Fruit fly (Drosophila melanogaster) Kc167 (cell line): ENCODE data around the gene atms.

Experiments
- Myc ChIP-seq: fragments of >200 bp; optimal IDR thresholded peaks from 2 replicates; lab custom pipeline; 2017; ENCODE audit warnings: missing external identifiers
- Sin3A ChIP-seq: fragments of >200 bp; optimal IDR thresholded peaks from 2 replicates; lab custom pipeline; 2018; ENCODE audit warnings: missing external identifiers
- h ChIP-seq: fragments of >200 bp; optimal IDR thresholded peaks from 3 replicates; lab custom pipeline; 2018; ENCODE audit warnings: missing external identifiers
- insv ChIP-seq: fragments of >200 bp; optimal IDR thresholded peaks from 3 replicates; lab custom pipeline; 2018; ENCODE audit warnings: missing external identifiers
- psq ChIP-seq: fragments of >200 bp; optimal IDR thresholded peaks from 2 replicates; lab custom pipeline; 2017; ENCODE audit warnings: missing external identifiers
- ttk ChIP-seq: sonication (Bioruptor generic); optimal IDR thresholded peaks from 2 replicates; lab custom pipeline; 2017; ENCODE audit warnings: missing external identifiers

Gene atms

DNA sequence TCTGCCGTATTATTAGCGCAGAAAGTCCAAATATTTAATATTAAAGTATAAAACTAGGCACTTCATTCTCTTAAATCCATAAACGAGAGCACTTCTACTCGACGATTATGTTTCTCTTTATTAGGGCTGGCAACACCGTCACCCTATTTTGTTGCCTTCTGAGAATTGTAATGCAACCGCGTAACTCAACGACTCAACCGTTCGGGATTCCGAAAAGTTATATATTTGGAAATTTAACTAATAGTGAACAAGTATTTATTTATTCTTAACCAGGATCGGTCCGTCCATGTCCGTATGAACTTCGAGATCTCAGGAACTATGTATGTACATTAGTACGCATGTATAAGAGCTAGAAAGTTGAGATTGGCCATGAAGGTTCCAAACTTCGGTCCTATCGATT, at the start of gene atms:
Gene atms, plus strand, starts transcription at position 301 of the 400 bp plus-strand sequence.
- TF ChIP-seq psq (lab: Kevin White, UChicago) (no peak), h (lab: Kevin White, UChicago) (no peak), insv (lab: Kevin White, UChicago) (no peak), Sin3A (lab: Kevin White, UChicago) (no peak), ttk (lab: Kevin White, UChicago) (no peak), Myc (lab: Kevin White, UChicago) (no peak)

DNA sequence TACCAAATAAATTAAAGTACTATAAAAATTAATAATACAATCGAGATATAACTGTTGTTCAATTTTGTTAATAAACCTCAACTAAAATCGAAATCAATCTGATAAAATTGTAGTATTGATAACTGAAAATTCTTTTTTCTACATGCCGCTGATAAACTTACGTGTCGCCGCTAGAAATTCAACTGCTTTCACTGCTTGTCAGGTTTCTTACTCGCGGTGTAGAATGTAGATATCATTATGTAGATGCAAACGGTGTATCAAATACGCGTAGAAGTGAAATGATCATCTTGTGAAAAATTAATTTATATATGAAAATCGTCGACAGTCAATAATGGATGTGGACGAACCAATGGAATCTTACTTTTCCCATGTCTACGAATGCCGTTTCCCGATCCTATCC, 44.7 kb upstream of the atms start:
- TF ChIP-seq psq (lab: Kevin White, UChicago) (no peak), Myc (lab: Kevin White, UChicago) (no peak), insv (lab: Kevin White, UChicago) (no peak), h (lab: Kevin White, UChicago) (no peak), Sin3A (lab: Kevin White, UChicago) (no peak), ttk (lab: Kevin White, UChicago) (no peak)

DNA sequence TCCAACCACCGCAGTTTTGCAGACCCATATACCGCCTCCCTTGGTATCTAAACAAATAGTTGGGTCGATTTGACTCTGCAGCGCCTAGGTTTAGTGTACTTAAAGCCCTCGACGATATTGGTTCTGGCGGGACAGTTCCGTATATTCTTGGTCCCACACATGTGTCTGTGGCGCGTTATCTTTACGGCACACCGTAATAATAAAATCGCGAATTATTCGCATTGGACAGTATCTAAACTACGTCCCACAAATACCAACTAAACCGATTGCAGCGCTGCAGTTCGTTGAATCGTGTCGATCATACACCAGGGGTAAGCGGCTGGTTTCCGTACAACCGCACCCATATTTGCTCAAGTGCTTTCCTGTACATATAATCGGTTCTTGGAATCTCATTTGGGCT, 43.8 kb upstream of the atms start:
- no peak for TF ChIP-seq insv (lab: Kevin White, UChicago)
- TF ChIP-seq h (lab: Kevin White, UChicago) = no peak
- TF ChIP-seq ttk (lab: Kevin White, UChicago) = no peak
- TF ChIP-seq Myc (lab: Kevin White, UChicago) = no peak
- TF ChIP-seq Sin3A (lab: Kevin White, UChicago) = no peak
- TF ChIP-seq psq (lab: Kevin White, UChicago) = no peak

DNA sequence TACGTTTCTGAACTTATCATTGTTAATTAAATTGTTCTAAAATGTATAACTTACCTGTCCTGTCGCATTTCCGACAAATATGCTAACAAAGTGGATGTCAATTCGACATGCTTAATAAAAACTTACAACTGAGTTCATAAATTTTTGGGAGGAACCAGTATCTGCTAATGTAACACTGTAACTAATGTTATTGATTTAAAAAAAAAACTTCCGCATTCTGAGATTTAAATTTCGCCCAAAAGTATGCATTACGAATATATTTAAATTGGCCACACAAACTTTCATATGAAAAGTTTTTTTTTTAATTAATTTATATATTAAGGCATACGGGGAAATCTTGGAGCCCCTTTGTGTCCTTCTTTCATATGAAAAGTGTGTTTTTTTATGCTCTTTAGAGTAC, 37.8 kb upstream of the atms start:
- no peak for TF ChIP-seq h (lab: Kevin White, UChicago)
- TF ChIP-seq psq (lab: Kevin White, UChicago) = no peak
- no peak for TF ChIP-seq ttk (lab: Kevin White, UChicago)
- no peak for TF ChIP-seq insv (lab: Kevin White, UChicago)

DNA sequence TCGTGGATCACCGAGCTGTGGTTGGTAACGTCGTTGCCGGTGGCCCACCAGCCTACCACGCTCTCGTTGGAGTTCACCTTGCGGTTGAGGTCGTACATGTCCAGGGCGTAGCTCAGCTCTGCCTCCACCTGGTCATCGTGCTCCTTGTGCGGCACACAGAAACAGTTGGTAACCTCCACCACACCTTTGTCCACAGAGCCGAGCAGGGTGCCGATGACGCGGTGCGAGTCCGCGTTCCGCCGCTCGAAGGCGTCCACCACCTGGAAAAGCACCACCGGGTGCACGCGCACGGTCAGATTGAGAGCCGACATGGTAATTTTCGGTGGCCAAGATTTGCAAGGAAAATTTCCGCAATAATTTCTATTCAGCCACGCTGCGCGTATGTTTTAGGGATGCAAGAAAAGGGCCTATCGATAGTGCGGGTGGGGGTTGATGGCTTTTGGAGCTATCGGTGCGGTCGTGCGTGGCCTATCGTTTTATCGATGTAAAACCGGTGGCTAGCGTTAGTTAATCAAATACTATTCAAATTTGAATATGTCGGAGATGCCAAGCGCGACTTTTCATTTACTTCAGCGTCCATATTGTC, 36.0 kb upstream of the atms start, which contains the start of gene eIF3f1:
Gene eIF3f1, minus strand, starts transcription at position 408 of the 586 bp plus-strand sequence.
- TF ChIP-seq insv (lab: Kevin White, UChicago) (no peak), ttk (lab: Kevin White, UChicago) (no peak), Sin3A (lab: Kevin White, UChicago) (no peak), h (lab: Kevin White, UChicago) (no peak), psq (lab: Kevin White, UChicago) (no peak), Myc (lab: Kevin White, UChicago) (no peak)

DNA sequence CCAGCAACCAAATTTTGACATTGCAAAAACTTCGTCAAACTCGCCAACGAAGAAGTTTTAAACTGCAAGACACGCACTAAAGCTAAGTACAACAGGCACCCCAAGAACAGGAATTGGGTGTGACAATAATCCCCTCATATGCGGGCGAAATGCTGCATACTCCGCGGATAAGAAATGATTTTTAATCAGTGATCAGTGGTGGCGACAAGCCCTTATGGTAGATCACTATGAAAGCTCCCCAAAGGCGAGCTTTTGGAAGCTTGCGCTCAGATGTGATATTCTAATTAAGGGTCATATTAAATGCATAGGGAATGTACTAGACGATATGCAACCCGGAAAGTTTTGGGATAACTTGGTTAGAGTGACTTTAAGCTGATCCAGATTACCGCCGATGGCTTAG, 32.2 kb upstream of the atms start:
- TF ChIP-seq h (lab: Kevin White, UChicago) (no peak), Sin3A (lab: Kevin White, UChicago) (no peak), ttk (lab: Kevin White, UChicago) (no peak), insv (lab: Kevin White, UChicago) (no peak), Myc (lab: Kevin White, UChicago) (no peak), psq (lab: Kevin White, UChicago) (no peak)

DNA sequence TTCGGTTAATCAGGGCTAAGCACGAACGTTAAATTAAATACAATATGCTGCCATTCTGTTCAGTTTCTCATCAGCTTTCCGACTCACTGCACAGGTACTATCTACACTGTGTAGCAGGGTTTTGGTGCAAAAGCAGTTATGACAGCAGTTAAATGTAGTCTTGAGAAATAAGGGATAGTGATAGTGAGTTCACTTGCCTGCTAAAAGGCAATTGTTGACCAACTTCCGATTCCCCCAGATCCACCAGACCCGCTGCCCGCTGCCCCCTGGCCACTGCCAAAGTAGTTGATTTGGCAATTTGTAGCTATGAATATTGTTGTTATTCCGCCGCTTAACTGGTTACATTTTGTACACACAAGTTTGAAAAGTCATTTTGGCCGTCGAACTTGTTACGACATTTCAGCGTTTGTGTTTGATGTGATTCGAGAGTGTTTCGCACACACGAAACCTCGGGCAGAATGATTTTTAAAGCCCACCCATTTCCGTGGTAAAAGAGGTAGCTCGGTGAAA, 25.5 kb upstream of the atms start:
- no peak for TF ChIP-seq h (lab: Kevin White, UChicago)
- TF ChIP-seq Myc (lab: Kevin White, UChicago) = no peak
- TF ChIP-seq insv (lab: Kevin White, UChicago) = no peak
- no peak for TF ChIP-seq Sin3A (lab: Kevin White, UChicago)
- no peak for TF ChIP-seq psq (lab: Kevin White, UChicago)
- TF ChIP-seq ttk (lab: Kevin White, UChicago) = no peak

DNA sequence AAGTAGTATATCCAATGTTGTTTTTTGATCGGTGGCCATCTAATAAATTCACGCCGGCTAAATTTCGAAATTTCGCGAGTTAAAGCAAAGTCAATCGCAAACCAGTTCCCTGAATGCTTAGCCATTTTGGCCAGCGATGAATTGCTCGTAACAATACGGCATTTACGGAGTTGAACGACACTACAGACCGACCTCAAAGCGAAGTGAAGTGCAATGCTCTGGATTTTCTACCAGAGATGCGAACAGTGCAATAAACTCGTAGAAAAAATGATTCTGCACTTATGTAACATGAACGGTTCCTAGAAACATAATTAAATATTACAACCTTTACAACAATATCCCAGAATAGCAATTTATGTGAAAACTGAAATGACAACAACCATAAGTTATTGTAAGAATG, 24.5 kb upstream of the atms start:
- TF ChIP-seq Myc (lab: Kevin White, UChicago) (no peak), h (lab: Kevin White, UChicago) (no peak), Sin3A (lab: Kevin White, UChicago) (no peak), ttk (lab: Kevin White, UChicago) (no peak), insv (lab: Kevin White, UChicago) (no peak), psq (lab: Kevin White, UChicago) (no peak)

DNA sequence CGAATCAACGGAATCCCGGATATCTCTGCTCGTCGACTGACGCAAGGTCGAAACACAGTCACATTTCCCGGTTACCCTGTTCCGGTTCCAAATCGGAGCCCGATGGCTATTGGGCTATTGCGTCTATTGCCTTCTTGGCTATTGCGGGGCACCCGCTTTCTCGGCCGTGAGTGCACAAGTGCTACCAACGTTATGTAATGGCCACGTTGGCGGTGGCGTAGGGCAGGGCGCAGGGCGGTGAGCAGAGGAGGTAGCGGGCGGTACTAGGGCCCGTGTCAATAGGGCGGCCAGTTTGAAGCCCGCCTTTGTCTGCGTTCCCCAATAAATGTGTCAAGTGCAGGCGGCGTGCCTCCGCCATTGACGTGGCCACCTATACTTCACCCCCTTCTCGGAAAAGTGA, 23.5 kb upstream of the atms start:
- TF ChIP-seq ttk (lab: Kevin White, UChicago) (no peak), psq (lab: Kevin White, UChicago) (no peak)

DNA sequence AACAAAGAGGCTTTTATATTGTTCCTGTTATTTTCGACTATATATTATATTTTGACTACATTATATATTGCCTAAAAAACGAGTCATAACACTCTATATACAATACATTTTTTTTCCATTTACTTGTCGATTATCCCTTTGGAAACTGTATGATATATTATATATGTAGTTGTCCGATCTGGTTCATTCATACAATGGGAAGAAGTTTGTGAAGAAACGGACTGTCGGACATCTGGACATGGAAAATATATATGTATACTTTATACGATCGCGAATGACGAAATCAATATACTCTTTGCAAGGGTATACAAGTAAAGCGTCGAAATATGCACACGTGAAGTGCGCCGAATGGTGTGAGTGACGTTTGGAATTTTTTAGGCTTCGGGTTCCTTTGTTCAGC, 23.0 kb upstream of the atms start:
- TF ChIP-seq psq (lab: Kevin White, UChicago) = no peak
- no peak for TF ChIP-seq Sin3A (lab: Kevin White, UChicago)
- no peak for TF ChIP-seq Myc (lab: Kevin White, UChicago)
- TF ChIP-seq h (lab: Kevin White, UChicago) = no peak
- no peak for TF ChIP-seq insv (lab: Kevin White, UChicago)
- no peak for TF ChIP-seq ttk (lab: Kevin White, UChicago)

DNA sequence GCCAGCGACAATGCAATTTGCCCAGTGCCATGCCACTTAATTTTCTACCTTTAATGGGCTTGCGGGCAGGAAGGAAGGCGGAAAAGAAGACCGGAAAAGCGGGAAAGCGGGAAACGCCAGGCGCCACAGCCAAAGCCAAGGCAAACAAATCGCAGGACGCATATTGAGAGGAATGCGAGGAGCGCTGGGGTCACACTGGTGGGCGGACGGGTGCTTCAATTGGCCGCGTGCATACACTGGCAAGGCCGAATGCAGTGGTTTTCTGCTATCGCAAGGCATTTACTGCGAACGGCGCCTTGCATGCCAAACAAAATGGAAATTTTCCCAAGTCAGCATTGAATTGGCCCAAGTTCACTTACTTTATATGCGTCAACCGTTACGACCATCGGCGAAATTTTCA, 21.4 kb upstream of the atms start:
- TF ChIP-seq h (lab: Kevin White, UChicago) = no peak
- TF ChIP-seq Myc (lab: Kevin White, UChicago) = no peak
- TF ChIP-seq ttk (lab: Kevin White, UChicago) = no peak
- no peak for TF ChIP-seq Sin3A (lab: Kevin White, UChicago)
- TF ChIP-seq insv (lab: Kevin White, UChicago) = no peak
- TF ChIP-seq psq (lab: Kevin White, UChicago) = no peak

DNA sequence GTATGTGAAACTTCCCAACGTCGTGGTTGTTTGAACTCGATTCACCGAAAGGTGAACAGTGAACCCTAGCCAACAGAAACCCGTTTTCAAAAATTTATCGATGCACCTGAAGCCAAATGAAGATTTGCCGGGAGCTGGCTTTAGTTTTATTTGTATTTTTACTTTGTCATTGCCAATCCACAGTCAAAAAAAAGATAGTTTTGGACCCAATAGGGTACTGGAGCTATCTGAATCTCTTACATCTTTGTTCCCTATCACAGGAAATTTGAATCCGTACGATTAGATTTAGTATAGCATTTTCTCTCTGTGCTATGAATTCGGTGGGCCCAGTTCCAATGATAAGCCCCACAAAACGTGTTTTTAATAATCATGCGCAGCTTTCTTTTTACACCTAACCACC, 18.8 kb upstream of the atms start:
- TF ChIP-seq Sin3A (lab: Kevin White, UChicago) = no peak
- TF ChIP-seq ttk (lab: Kevin White, UChicago) = no peak
- no peak for TF ChIP-seq h (lab: Kevin White, UChicago)
- no peak for TF ChIP-seq psq (lab: Kevin White, UChicago)
- TF ChIP-seq Myc (lab: Kevin White, UChicago) = no peak
- no peak for TF ChIP-seq insv (lab: Kevin White, UChicago)
